Worm (Caenorhabditis elegans): ENCODE measurements around the gene trmt-10C.2.

DNA sequence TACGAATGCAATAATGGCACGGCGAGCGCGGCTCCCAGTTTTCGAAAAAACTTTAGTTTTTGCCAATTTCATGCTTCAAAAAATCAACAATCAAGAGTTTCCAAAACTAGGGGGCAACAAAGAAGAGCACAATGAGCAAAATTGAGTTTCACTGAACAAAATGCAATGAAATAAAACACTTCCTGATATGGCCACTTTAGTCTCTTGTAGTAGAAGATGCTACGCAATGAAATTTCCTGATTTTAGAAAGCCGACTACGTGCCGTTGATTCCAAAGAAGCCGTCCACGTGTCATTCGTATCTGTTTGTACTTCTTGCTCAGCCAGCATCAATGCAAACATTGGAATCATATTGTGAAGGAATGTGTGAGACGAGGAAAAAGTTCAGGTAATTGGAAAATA, 11.7 kb upstream of the trmt-10C.2 start:
- TF ChIP-seq lin-15B (tag; optimal IDR thresholded peaks at IDR 0.05) (no peak), tbx-2 (tag; optimal IDR thresholded peaks at IDR 0.05) (no peak), elt-2 (tag; optimal IDR thresholded peaks at IDR 0.05) (no peak), ceh-82 (tag; optimal IDR thresholded peaks at IDR 0.05) (no peak), mdl-1 (tag; optimal IDR thresholded peaks at IDR 0.05) (no peak), nhr-77 (tag; optimal IDR thresholded peaks at IDR 0.05) (no peak), fos-1 (tag; optimal IDR thresholded peaks at IDR 0.05) (no peak), lin-35 (GFP tag; optimal IDR thresholded peaks at IDR 0.05) (no peak), blmp-1 (tag; optimal IDR thresholded peaks at IDR 0.05) (no peak), ama-1 (optimal IDR thresholded peaks at IDR 0.05) (no peak), unc-86 (tag; optimal IDR thresholded peaks at IDR 0.05) (no peak), efl-1 (optimal IDR thresholded peaks at IDR 0.05) (no peak), efl-1 (GFP tag; optimal IDR thresholded peaks at IDR 0.05 in 1 of 2) (no peak)
